Worm (Caenorhabditis elegans) whole organism, late embryonic: ENCODE measurements around the gene Y57G11C.42.

Experiments used
- C38D4.7 ChIP-seq: fragments of 200-800 bp; sonication (Bioruptor generic); optimal IDR thresholded peaks from 2 replicates; lab custom pipeline; 2018; ENCODE audit warnings: mild to moderate bottlenecking, missing genetic modification characterization, moderate library complexity, missing compliant biosample characterization
- K02D7.2 ChIP-seq: sonication (generic microtip); optimal IDR thresholded peaks from 2 replicates; lab custom pipeline; 2017; ENCODE audit warnings: mild to moderate bottlenecking, missing genetic modification characterization, missing compliant biosample characterization
- K09A11.1 ChIP-seq: sonication (generic microtip); optimal IDR thresholded peaks from 2 replicates; lab custom pipeline; 2017; ENCODE audit warnings: antibody characterized with exemption, mild to moderate bottlenecking, missing genetic modification characterization, missing compliant biosample characterization; ENCODE audit not compliant: insufficient read depth
- T23F11.4 ChIP-seq: fragments of 200-800 bp; sonication (Bioruptor generic); optimal IDR thresholded peaks from 2 replicates; lab custom pipeline; 2018; ENCODE audit warnings: mild to moderate bottlenecking, missing genetic modification characterization, missing compliant biosample characterization
- Y22D7AL.16 ChIP-seq: sonication (generic microtip); optimal IDR thresholded peaks from 2 replicates; lab custom pipeline; 2016; ENCODE audit warnings: missing genetic modification characterization, missing compliant biosample characterization
- ahr-1 ChIP-seq: sonication (generic microtip); optimal IDR thresholded peaks from 2 replicates; lab custom pipeline; 2016; ENCODE audit warnings: missing genetic modification characterization, missing compliant biosample characterization
- ama-1 ChIP-seq: fragments of 150-350 bp; optimal IDR thresholded peaks from 2 replicates; lab custom pipeline; 2014
- ceh-14 ChIP-seq: sonication (generic microtip); optimal IDR thresholded peaks from 2 replicates; lab custom pipeline; 2016; ENCODE audit warnings: missing genotype, missing genetic modification characterization, missing compliant biosample characterization
- ceh-24 ChIP-seq: sonication (generic microtip); optimal IDR thresholded peaks from 2 replicates; lab custom pipeline; 2016; ENCODE audit warnings: mild to moderate bottlenecking, missing genetic modification characterization, missing compliant biosample characterization
- ceh-31 ChIP-seq: sonication (generic microtip); optimal IDR thresholded peaks from 2 replicates; lab custom pipeline; 2016; ENCODE audit warnings: missing genetic modification characterization, missing compliant biosample characterization
- ceh-48 ChIP-seq: sonication (generic microtip); optimal IDR thresholded peaks from 2 replicates; lab custom pipeline; 2016; ENCODE audit warnings: missing genetic modification characterization, inconsistent platforms, missing compliant biosample characterization
- ceh-9 ChIP-seq: sonication (generic microtip); optimal IDR thresholded peaks from 2 replicates; lab custom pipeline; 2016; ENCODE audit warnings: mild to moderate bottlenecking, missing genetic modification characterization, inconsistent platforms, missing compliant biosample characterization
- dmd-4 ChIP-seq: sonication (generic microtip); optimal IDR thresholded peaks from 2 replicates; lab custom pipeline; 2016; ENCODE audit warnings: borderline replicate concordance, missing genetic modification characterization, missing compliant biosample characterization
- elt-2 ChIP-seq: sonication (generic microtip); optimal IDR thresholded peaks from 2 replicates; lab custom pipeline; 2016; ENCODE audit warnings: missing genetic modification reagents, missing genetic modification characterization, missing compliant biosample characterization
- elt-4 ChIP-seq: sonication (generic microtip); optimal IDR thresholded peaks from 2 replicates; lab custom pipeline; 2016; ENCODE audit warnings: missing genetic modification characterization, missing compliant biosample characterization
- fax-1 ChIP-seq: sonication (generic microtip); optimal IDR thresholded peaks from 2 replicates; lab custom pipeline; 2016; ENCODE audit warnings: missing genotype, missing genetic modification characterization, missing compliant biosample characterization
- fkh-10 ChIP-seq: fragments of 150-350 bp; optimal IDR thresholded peaks from 2 replicates; lab custom pipeline; 2014; ENCODE audit warnings: missing biosample characterization, missing genetic modification reagents, missing genetic modification characterization
- fkh-6 ChIP-seq: sonication (generic microtip); optimal IDR thresholded peaks from 2 replicates; lab custom pipeline; 2016; ENCODE audit warnings: missing genetic modification characterization, missing compliant biosample characterization
- gmeb-2 ChIP-seq: sonication (generic microtip); optimal IDR thresholded peaks from 2 replicates; lab custom pipeline; 2016; ENCODE audit warnings: missing genetic modification characterization, inconsistent platforms, missing compliant biosample characterization
- hlh-13 ChIP-seq: fragments of 200-800 bp; sonication (Bioruptor generic); optimal IDR thresholded peaks from 2 replicates; lab custom pipeline; 2018; ENCODE audit warnings: mild to moderate bottlenecking, missing genetic modification characterization, missing compliant biosample characterization
- hlh-15 ChIP-seq: sonication (generic microtip); optimal IDR thresholded peaks from 2 replicates; lab custom pipeline; 2016; ENCODE audit warnings: missing genetic modification characterization, missing compliant biosample characterization
- hlh-30 ChIP-seq: sonication (generic microtip); optimal IDR thresholded peaks from 2 replicates; lab custom pipeline; 2017; ENCODE audit warnings: antibody characterized with exemption, missing genetic modification characterization, missing compliant biosample characterization; ENCODE audit not compliant: insufficient read depth
- hlh-6 ChIP-seq: sonication (generic microtip); optimal IDR thresholded peaks from 2 replicates; lab custom pipeline; 2016; ENCODE audit warnings: missing genotype, missing genetic modification characterization, missing compliant biosample characterization
- hlh-8 ChIP-seq: sonication (generic microtip); optimal IDR thresholded peaks from 2 replicates; lab custom pipeline; 2016; ENCODE audit warnings: missing genotype, missing genetic modification characterization, missing compliant biosample characterization
- madf-2 ChIP-seq: sonication (generic microtip); optimal IDR thresholded peaks from 2 replicates; lab custom pipeline; 2017; ENCODE audit warnings: missing genetic modification characterization, missing compliant biosample characterization
- mec-3 ChIP-seq: sonication (generic microtip); optimal IDR thresholded peaks from 2 replicates; lab custom pipeline; 2016; ENCODE audit warnings: borderline replicate concordance, missing genetic modification characterization, missing compliant biosample characterization
- pag-3 ChIP-seq: sonication (generic microtip); optimal IDR thresholded peaks from 2 replicates; lab custom pipeline; 2016; ENCODE audit warnings: missing compliant biosample characterization, missing genetic modification characterization, borderline replicate concordance
- pat-9 ChIP-seq: fragments of 200-800 bp; sonication (Bioruptor generic); optimal IDR thresholded peaks from 2 replicates; lab custom pipeline; 2018; ENCODE audit warnings: mild to moderate bottlenecking, missing genetic modification characterization, moderate library complexity, missing compliant biosample characterization
- pax-1 ChIP-seq: fragments of 150-350 bp; optimal IDR thresholded peaks from 2 replicates; lab custom pipeline; 2014; ENCODE audit warnings: missing biosample characterization, missing genetic modification characterization
- pha-2 ChIP-seq: sonication (generic microtip); optimal IDR thresholded peaks from 2 replicates; lab custom pipeline; 2017; ENCODE audit warnings: mild to moderate bottlenecking, missing genetic modification characterization, missing compliant biosample characterization
- pha-4 ChIP-seq: fragments of 150-350 bp; optimal IDR thresholded peaks from 2 replicates; lab custom pipeline; 2018; ENCODE audit warnings: missing biosample characterization, missing genetic modification reagents, missing genetic modification characterization
- pqm-1 ChIP-seq: sonication (generic microtip); optimal IDR thresholded peaks from 2 replicates; lab custom pipeline; 2016; ENCODE audit warnings: missing genetic modification characterization, missing compliant biosample characterization
- rnt-1 ChIP-seq: sonication (generic microtip); optimal IDR thresholded peaks from 2 replicates; lab custom pipeline; 2016; ENCODE audit warnings: missing genetic modification characterization, missing compliant biosample characterization
- sdc-2 ChIP-seq: sonication (generic microtip); optimal IDR thresholded peaks from 2 replicates; lab custom pipeline; 2016; ENCODE audit warnings: missing genotype, missing genetic modification characterization, missing compliant biosample characterization
- sox-4 ChIP-seq: sonication (generic microtip); optimal IDR thresholded peaks from 2 replicates; lab custom pipeline; 2017; ENCODE audit warnings: mild to moderate bottlenecking, missing genetic modification characterization, inconsistent platforms, missing compliant biosample characterization
- syd-9 ChIP-seq: sonication (generic microtip); optimal IDR thresholded peaks from 2 replicates; lab custom pipeline; 2016; ENCODE audit warnings: mild to moderate bottlenecking, missing genetic modification characterization, moderate library complexity, missing compliant biosample characterization
- tbx-2 ChIP-seq: sonication (generic microtip); optimal IDR thresholded peaks from 2 replicates; lab custom pipeline; 2016; ENCODE audit warnings: missing genetic modification characterization, missing compliant biosample characterization
- tbx-7 ChIP-seq: sonication (generic microtip); optimal IDR thresholded peaks from 2 replicates; lab custom pipeline; 2016; ENCODE audit warnings: missing genotype, missing genetic modification characterization, missing compliant biosample characterization
- ttx-3 ChIP-seq: sonication (generic microtip); optimal IDR thresholded peaks from 2 replicates; lab custom pipeline; 2016; ENCODE audit warnings: missing genetic modification reagents, missing genetic modification characterization, missing compliant biosample characterization
- zip-5 ChIP-seq: sonication (generic microtip); optimal IDR thresholded peaks from 2 replicates; lab custom pipeline; 2016; ENCODE audit warnings: missing genetic modification characterization, missing compliant biosample characterization

Gene Y57G11C.42

DNA sequence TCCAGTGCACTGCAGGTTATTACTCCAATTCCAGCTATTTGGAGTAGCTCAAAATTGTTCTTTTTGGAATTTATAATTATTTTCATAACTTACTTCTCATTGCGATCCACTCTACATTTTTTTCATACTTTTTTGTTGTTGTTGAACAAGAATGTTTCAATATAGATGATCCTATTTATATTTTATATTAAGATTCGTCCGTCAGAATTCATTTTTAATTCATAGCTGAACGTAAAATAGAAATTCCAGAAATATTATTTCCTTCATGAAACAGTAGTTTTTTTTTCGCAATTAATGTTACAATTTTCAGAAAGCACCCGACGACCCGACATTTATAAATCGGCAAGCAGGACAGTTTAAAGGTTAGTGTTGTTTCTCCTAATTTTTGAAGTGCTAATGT lies at the start of gene Y57G11C.42:
Gene Y57G11C.42 (plus strand): TSS at position 301 of the 400 bp plus-strand sequence.
- TF ChIP-seq dmd-4 (tag; lab: Kevin White, UChicago): no peak
- no peak for TF ChIP-seq pha-4 (tag; lab: Kevin White, UChicago)
- no peak for TF ChIP-seq elt-2 (tag; lab: Kevin White, UChicago)
- no peak for TF ChIP-seq ceh-31
- no peak for TF ChIP-seq syd-9 (tag; lab: Kevin White, UChicago)
- TF ChIP-seq zip-5 (tag; lab: Kevin White, UChicago): no peak
- no peak for TF ChIP-seq fax-1
- TF ChIP-seq elt-4: no peak
- TF ChIP-seq Y22D7AL.16 (tag; lab: Kevin White, UChicago): no peak
- TF ChIP-seq T23F11.4: no peak
- no peak for TF ChIP-seq gmeb-2 (tag; lab: Kevin White, UChicago)
- TF ChIP-seq hlh-13 (GFP tag; lab: Kevin White, UChicago): no peak
- TF ChIP-seq sdc-2 (tag; lab: Kevin White, UChicago): no peak
- no peak for TF ChIP-seq hlh-15 (tag; lab: Kevin White, UChicago)
- TF ChIP-seq pqm-1 (tag; lab: Kevin White, UChicago): no peak
- TF ChIP-seq ceh-24: no peak
- no peak for TF ChIP-seq madf-2 (tag; lab: Kevin White, UChicago)
- TF ChIP-seq pax-1 (tag; lab: Kevin White, UChicago): no peak

DNA sequence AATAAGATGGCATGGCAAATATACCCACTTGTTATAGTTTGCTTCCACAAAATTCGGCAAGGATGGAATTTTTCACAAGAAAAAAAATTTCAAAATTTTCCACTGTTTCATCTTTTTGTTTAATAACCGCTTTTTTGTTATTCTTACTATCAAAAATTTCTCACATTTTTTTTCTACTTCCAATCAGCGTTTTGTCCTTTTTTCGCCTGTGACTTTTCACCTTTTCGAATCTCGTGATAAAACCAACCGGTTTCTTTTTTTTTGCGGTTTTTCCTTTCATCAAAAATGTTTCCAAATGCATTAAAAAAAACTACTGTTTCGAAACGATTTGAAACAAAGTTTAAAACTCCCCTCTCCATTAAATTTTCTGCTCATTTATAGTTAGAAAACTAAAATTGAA lies 49.3 kb upstream of the Y57G11C.42 start:
- no peak for TF ChIP-seq pag-3 (tag; lab: Kevin White, UChicago)
- TF ChIP-seq tbx-7: no peak
- no peak for TF ChIP-seq madf-2 (tag; lab: Kevin White, UChicago)

DNA sequence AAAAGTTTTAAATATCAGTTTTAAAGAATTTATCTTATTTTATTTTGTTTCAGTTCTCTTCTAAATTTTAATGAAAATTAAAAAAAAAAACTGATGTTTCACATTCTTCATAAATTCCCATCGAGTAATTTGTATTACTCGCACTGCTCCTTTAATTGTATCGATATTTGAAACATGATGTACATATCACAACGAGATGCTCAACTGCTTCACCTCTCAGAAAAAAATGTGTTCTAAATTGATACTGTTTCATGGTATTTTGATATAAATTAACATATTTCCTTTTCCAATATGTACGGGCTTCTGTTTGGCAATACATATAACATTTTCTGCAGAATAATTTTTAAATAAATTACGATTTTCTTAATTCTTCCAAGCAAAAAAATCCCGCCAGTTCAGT lies 40.6 kb upstream of the Y57G11C.42 start:
- TF ChIP-seq mec-3 (tag; lab: Kevin White, UChicago) (no peak), ama-1 (lab: Kevin White, UChicago) (no peak), tbx-2 (no peak), hlh-6 (tag; lab: Kevin White, UChicago) (no peak), rnt-1 (tag; lab: Kevin White, UChicago) (no peak), pha-2 (tag; lab: Kevin White, UChicago) (no peak)

DNA sequence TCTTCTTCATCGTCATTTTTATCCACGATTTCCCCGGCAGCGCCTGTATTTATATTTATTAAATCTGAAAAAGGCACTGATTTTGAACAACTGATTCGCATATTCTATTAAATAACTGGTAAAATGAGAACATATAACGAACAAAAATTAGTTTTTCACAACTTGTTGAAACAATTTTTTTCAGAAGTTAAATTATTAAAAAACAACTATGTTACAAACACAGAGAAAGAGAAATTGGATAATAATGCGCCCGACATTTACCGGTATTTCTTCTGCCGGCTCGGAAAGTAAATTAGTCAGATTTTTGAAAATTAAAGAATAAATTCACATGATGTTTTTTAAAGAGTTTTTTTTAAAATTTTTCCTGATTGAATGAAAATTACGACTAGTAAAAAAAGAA lies 28.5 kb upstream of the Y57G11C.42 start, which contains the start of gene haf-8:
Gene haf-8 (minus strand): TSS at position 101 of the 400 bp plus-strand sequence.
- TF ChIP-seq C38D4.7 (GFP tag; lab: Kevin White, UChicago) (no peak), tbx-7 (no peak), K09A11.1 (tag; lab: Kevin White, UChicago) (no peak), hlh-30 (tag; lab: Kevin White, UChicago) (no peak), madf-2 (tag; lab: Kevin White, UChicago) (no peak), zip-5 (tag; lab: Kevin White, UChicago) (no peak), sox-4 (no peak), ttx-3 (tag; lab: Kevin White, UChicago) (no peak), tbx-2 (no peak), fax-1 (no peak), K02D7.2 (tag; lab: Kevin White, UChicago) (no peak), ceh-9 (no peak), ceh-31 (no peak), ceh-14 (tag; lab: Kevin White, UChicago) (no peak), sdc-2 (tag; lab: Kevin White, UChicago) (no peak), pat-9 (tag; lab: Kevin White, UChicago) (no peak), hlh-15 (tag; lab: Kevin White, UChicago) (no peak), Y22D7AL.16 (tag; lab: Kevin White, UChicago) (no peak)

DNA sequence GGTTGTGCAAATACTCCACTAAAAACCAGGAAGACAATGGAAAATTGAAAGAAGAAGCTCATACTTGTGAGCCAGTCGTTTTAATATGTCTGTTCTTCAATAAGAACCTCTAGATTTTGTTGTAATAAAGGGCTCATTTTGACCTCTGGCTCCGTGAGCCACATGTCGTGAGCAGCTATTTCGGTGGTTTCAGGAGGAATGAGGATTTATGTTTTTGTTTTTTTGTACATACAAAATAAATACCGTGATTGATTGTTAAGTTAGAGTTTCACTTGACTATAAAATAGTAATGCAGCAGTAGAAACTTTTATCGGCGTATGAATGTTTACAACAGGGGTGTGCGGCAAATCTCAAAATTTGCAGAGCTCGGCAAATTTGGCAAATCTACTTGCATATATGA lies 24.2 kb upstream of the Y57G11C.42 start, which contains the start of gene Y57G11C.40:
Gene Y57G11C.40 (minus strand): TSS at position 101 of the 400 bp plus-strand sequence.
- TF ChIP-seq ceh-48 (no peak), ahr-1 (tag; lab: Kevin White, UChicago) (no peak), fkh-6 (tag; lab: Kevin White, UChicago) (no peak), pat-9 (tag; lab: Kevin White, UChicago) (no peak), pha-4 (tag; lab: Kevin White, UChicago) (no peak), hlh-8 (no peak), fkh-10 (GFP tag; lab: Kevin White, UChicago) (no peak), elt-2 (tag; lab: Kevin White, UChicago) (no peak)
- TF ChIP-seq, all 69 proteins: peak for 0
